Fruit fly (Drosophila melanogaster) whole organism, embryonic: ENCODE measurements around the gene MRG15.

Source experiments
- B-H1 ChIP-seq: fragments of 200-800 bp; sonication (Bioruptor generic); IDR thresholded peaks from 3 replicates; pipeline ENCODE4 v1.3.6; 2022; ENCODE audit warnings: missing biosample characterization, missing genetic modification characterization
- Bteb2 ChIP-seq: fragments of 200-800 bp; sonication (Bioruptor generic); optimal IDR thresholded peaks from 2 replicates; lab custom pipeline; 2016; ENCODE audit warnings: missing biosample characterization, missing genetic modification characterization
- CG10462 ChIP-seq: fragments of 200-800 bp; sonication (Bioruptor generic); optimal IDR thresholded peaks from 2 replicates; lab custom pipeline; 2016; ENCODE audit warnings: missing biosample characterization, missing genetic modification characterization
- CG11085 ChIP-seq: fragments of 200-800 bp; sonication (Bioruptor generic); IDR thresholded peaks from 2 replicates; pipeline ENCODE4 v1.3.6; 2022; ENCODE audit warnings: missing biosample characterization, missing genetic modification characterization
- CG12659 ChIP-seq: fragments of 200-800 bp; sonication (Bioruptor generic); optimal IDR thresholded peaks from 3 replicates; lab custom pipeline; 2017; ENCODE audit warnings: mild to moderate bottlenecking, missing biosample characterization, missing genetic modification reagents, missing genetic modification characterization
- CG13296 ChIP-seq: fragments of 200-800 bp; sonication (Bioruptor generic); optimal IDR thresholded peaks from 3 replicates; lab custom pipeline; 2018; ENCODE audit warnings: missing biosample characterization, mild to moderate bottlenecking, missing genetic modification characterization
- CG13424 ChIP-seq: fragments of 200-800 bp; sonication (Bioruptor generic); optimal IDR thresholded peaks from 2 replicates; lab custom pipeline; 2019; ENCODE audit warnings: missing biosample characterization, mild to moderate bottlenecking, missing genetic modification characterization, moderate library complexity
- CG14965 ChIP-seq: fragments of 200-800 bp; sonication (Bioruptor generic); optimal IDR thresholded peaks from 2 replicates; lab custom pipeline; 2016; ENCODE audit warnings: missing biosample characterization, missing genetic modification characterization, borderline replicate concordance
- CG1529 ChIP-seq: fragments of 200-800 bp; sonication (Bioruptor generic); optimal IDR thresholded peaks from 3 replicates; lab custom pipeline; 2018; ENCODE audit warnings: missing biosample characterization, missing genetic modification characterization
- CG16779 ChIP-seq: fragments of 200-800 bp; sonication (Bioruptor generic); IDR thresholded peaks from 2 replicates; pipeline ENCODE4 v1.3.6; 2022; ENCODE audit warnings: missing biosample characterization, missing genetic modification characterization
- CG16815 ChIP-seq: fragments of 200-800 bp; sonication (Bioruptor generic); optimal IDR thresholded peaks from 3 replicates; lab custom pipeline; 2017; ENCODE audit warnings: missing biosample characterization, mild to moderate bottlenecking, missing genetic modification characterization
- CG2875 ChIP-seq: fragments of 200-800 bp; sonication (Bioruptor generic); optimal IDR thresholded peaks from 2 replicates; lab custom pipeline; 2017; ENCODE audit warnings: missing biosample characterization, mild to moderate bottlenecking, missing genetic modification characterization, missing genetic modification reagents
- CG30431 ChIP-seq: fragments of 200-800 bp; sonication (Bioruptor generic); optimal IDR thresholded peaks from 2 replicates; lab custom pipeline; 2017; ENCODE audit warnings: missing biosample characterization, missing genetic modification characterization
- CG34224 ChIP-seq: fragments of 200-800 bp; sonication (Bioruptor generic); IDR thresholded peaks from 3 replicates; pipeline ENCODE4 v1.3.6; 2022; ENCODE audit warnings: missing biosample characterization, missing genetic modification characterization; ENCODE audit not compliant: partially characterized antibody
- CG42726 ChIP-seq: fragments of 200-800 bp; sonication (Bioruptor generic); IDR thresholded peaks from 2 replicates; pipeline ENCODE4 v1.3.6; 2022; ENCODE audit warnings: missing biosample characterization, missing genetic modification characterization; ENCODE audit not compliant: partially characterized antibody
- CG4404 ChIP-seq: fragments of 200-800 bp; sonication (Bioruptor generic); IDR thresholded peaks from 2 replicates; pipeline ENCODE4 v1.3.6; 2022; ENCODE audit warnings: missing biosample characterization, missing genetic modification characterization
- CG6254 ChIP-seq: fragments of 200-800 bp; sonication (Bioruptor generic); optimal IDR thresholded peaks from 3 replicates; lab custom pipeline; 2017; ENCODE audit warnings: mild to moderate bottlenecking, missing biosample characterization, missing genetic modification reagents, missing genetic modification characterization
- CG7839 ChIP-seq: fragments of 200-800 bp; sonication (Bioruptor generic); optimal IDR thresholded peaks from 3 replicates; lab custom pipeline; 2018; ENCODE audit warnings: missing biosample characterization, mild to moderate bottlenecking, missing genetic modification characterization, moderate library complexity
- CG8478 ChIP-seq: fragments of >200 bp; optimal IDR thresholded peaks from 2 replicates; lab custom pipeline; 2018
- CkIIα-i1 ChIP-seq: fragments of 200-800 bp; sonication (Bioruptor generic); IDR thresholded peaks from 2 replicates; pipeline ENCODE4 v1.3.6; 2022; ENCODE audit warnings: missing biosample characterization, missing genetic modification characterization
- D19A ChIP-seq: fragments of 200-800 bp; optimal IDR thresholded peaks from 3 replicates; lab custom pipeline; 2019; ENCODE audit warnings: missing biosample characterization, mild to moderate bottlenecking, missing genetic modification characterization, moderate library complexity
- Deaf1 ChIP-seq: fragments of 200-800 bp; optimal IDR thresholded peaks from 3 replicates; lab custom pipeline; 2019; ENCODE audit warnings: missing biosample characterization, mild to moderate bottlenecking, missing genetic modification characterization, moderate library complexity
- Dref ChIP-seq: fragments of 200-800 bp; sonication (Bioruptor generic); IDR thresholded peaks from 2 replicates; pipeline ENCODE4 v1.3.6; 2022; ENCODE audit warnings: missing biosample characterization, missing genetic modification characterization
- Drgx ChIP-seq: fragments of 200-800 bp; sonication (Bioruptor generic); IDR thresholded peaks from 2 replicates; pipeline ENCODE4 v1.3.6; 2022; ENCODE audit warnings: missing biosample characterization, missing genetic modification characterization
- Eip74EF ChIP-seq, 2 experiments: fragments of 200-800 bp in 1 of 2; fragments of >200 bp in 1 of 2; sonication (Bioruptor generic) in 1 of 2; optimal IDR thresholded peaks; 2 replicates each; lab custom pipeline; 2017 to 2019; ENCODE audit warnings: missing biosample characterization in 2 of 2, missing genetic modification characterization in 2 of 2, mild to moderate bottlenecking in 1 of 2, moderate library complexity in 1 of 2
- H15 ChIP-seq: fragments of 200-800 bp; sonication (Bioruptor generic); IDR thresholded peaks from 3 replicates; pipeline ENCODE4 v1.3.6; 2022; ENCODE audit warnings: missing biosample characterization, missing genetic modification characterization
- HLH3B ChIP-seq: fragments of 200-800 bp; sonication (Bioruptor generic); IDR thresholded peaks from 2 replicates; pipeline ENCODE4 v1.3.6; 2022; ENCODE audit warnings: missing biosample characterization, missing genetic modification characterization
- Lhr ChIP-seq: fragments of 200-800 bp; sonication (Bioruptor generic); optimal IDR thresholded peaks from 3 replicates; lab custom pipeline; 2017; ENCODE audit warnings: mild to moderate bottlenecking, missing biosample characterization, missing genetic modification reagents, missing genetic modification characterization
- Lim3 ChIP-seq: fragments of 200-800 bp; sonication (Bioruptor generic); IDR thresholded peaks from 2 replicates; pipeline ENCODE4 v1.3.6; 2022; ENCODE audit warnings: missing biosample characterization, missing genetic modification characterization
- PHDP ChIP-seq: fragments of 200-800 bp; sonication (Bioruptor generic); optimal IDR thresholded peaks from 3 replicates; lab custom pipeline; 2018; ENCODE audit warnings: missing biosample characterization, mild to moderate bottlenecking, missing genetic modification characterization, moderate library complexity
- Sox100B ChIP-seq: fragments of 200-800 bp; sonication (Bioruptor generic); optimal IDR thresholded peaks from 3 replicates; lab custom pipeline; 2018; ENCODE audit warnings: missing biosample characterization, mild to moderate bottlenecking, missing genetic modification characterization
- Trl ChIP-seq, 3 experiments: fragments of >200 bp in 2 of 3; fragments of 200-800 bp in 1 of 3; sonication (Bioruptor generic) in 1 of 3; optimal IDR thresholded peaks; 2 replicates in 1 of 3; 3 replicates in 2 of 3; lab custom pipeline; 2016 to 2017; ENCODE audit warnings: missing biosample characterization in 1 of 3, missing genetic modification characterization in 1 of 3
- Xbp1 ChIP-seq: fragments of 200-800 bp; sonication (Bioruptor generic); optimal IDR thresholded peaks from 3 replicates; lab custom pipeline; 2016; ENCODE audit warnings: missing biosample characterization, mild to moderate bottlenecking, missing genetic modification characterization
- YL-1 ChIP-seq: fragments of 200-800 bp; sonication (Bioruptor generic); optimal IDR thresholded peaks from 3 replicates; lab custom pipeline; 2017; ENCODE audit warnings: missing biosample characterization, mild to moderate bottlenecking, missing genetic modification characterization
- ap ChIP-seq: fragments of 200-800 bp; sonication (Bioruptor generic); IDR thresholded peaks from 2 replicates; pipeline ENCODE4 v1.3.6; 2022; ENCODE audit warnings: missing biosample characterization, missing genetic modification characterization
- az2 ChIP-seq: fragments of 200-800 bp; sonication (Bioruptor generic); optimal IDR thresholded peaks from 3 replicates; lab custom pipeline; 2016; ENCODE audit warnings: missing biosample characterization, missing genetic modification characterization
- crol ChIP-seq: fragments of 200-800 bp; sonication (Bioruptor generic); IDR thresholded peaks from 2 replicates; pipeline ENCODE4 v1.3.6; 2022; ENCODE audit warnings: missing biosample characterization, missing genetic modification characterization
- dmrt99B ChIP-seq: fragments of 200-800 bp; sonication (Bioruptor generic); optimal IDR thresholded peaks from 2 replicates; lab custom pipeline; 2018; ENCODE audit warnings: missing biosample characterization, mild to moderate bottlenecking, missing genetic modification characterization, moderate library complexity
- fd102C ChIP-seq: fragments of 200-800 bp; sonication (Bioruptor generic); optimal IDR thresholded peaks from 2 replicates; lab custom pipeline; 2018; ENCODE audit warnings: missing biosample characterization, mild to moderate bottlenecking, missing genetic modification characterization, moderate library complexity
- gcm2 ChIP-seq: fragments of 200-800 bp; sonication (Bioruptor generic); optimal IDR thresholded peaks from 2 replicates; lab custom pipeline; 2016; ENCODE audit warnings: missing biosample characterization, missing genetic modification characterization
- jing ChIP-seq: fragments of 200-800 bp; sonication (Bioruptor generic); optimal IDR thresholded peaks from 2 replicates; lab custom pipeline; 2018; ENCODE audit warnings: missing biosample characterization, mild to moderate bottlenecking, missing genetic modification characterization
- maf-S ChIP-seq: fragments of 200-800 bp; sonication (Bioruptor generic); optimal IDR thresholded peaks from 2 replicates; lab custom pipeline; 2016; ENCODE audit warnings: missing biosample characterization, missing genetic modification characterization
- org-1 ChIP-seq: fragments of 200-800 bp; sonication (Bioruptor generic); optimal IDR thresholded peaks from 2 replicates; lab custom pipeline; 2017; ENCODE audit warnings: missing biosample characterization, missing genetic modification characterization
- psq ChIP-seq: fragments of 200-800 bp; sonication (Bioruptor generic); optimal IDR thresholded peaks from 2 replicates; lab custom pipeline; 2017; ENCODE audit warnings: missing biosample characterization, missing genetic modification characterization
- scrt ChIP-seq: fragments of 200-800 bp; sonication (Bioruptor generic); optimal IDR thresholded peaks from 2 replicates; lab custom pipeline; 2018; ENCODE audit warnings: missing biosample characterization, mild to moderate bottlenecking, missing genetic modification characterization, moderate library complexity
- sisA ChIP-seq: fragments of 200-800 bp; sonication (Bioruptor generic); IDR thresholded peaks from 2 replicates; pipeline ENCODE4 v1.3.6; 2022; ENCODE audit warnings: missing biosample characterization, missing genetic modification characterization
- slbo ChIP-seq: fragments of 200-800 bp; sonication (Bioruptor generic); IDR thresholded peaks from 2 replicates; pipeline ENCODE4 v1.3.6; 2022; ENCODE audit warnings: missing biosample characterization, missing genetic modification characterization
- sna ChIP-seq: fragments of 200-800 bp; sonication (Bioruptor generic); IDR thresholded peaks from 2 replicates; pipeline ENCODE4 v1.3.6; 2022; ENCODE audit warnings: missing biosample characterization, missing genetic modification characterization; ENCODE audit not compliant: partially characterized antibody
- tap ChIP-seq: fragments of 200-800 bp; optimal IDR thresholded peaks from 3 replicates; lab custom pipeline; 2019; ENCODE audit warnings: missing biosample characterization, mild to moderate bottlenecking, missing genetic modification characterization, moderate library complexity
- tgo ChIP-seq: fragments of 200-800 bp; sonication (Bioruptor generic); IDR thresholded peaks from 3 replicates; pipeline ENCODE4 v1.3.6; 2022; ENCODE audit warnings: missing biosample characterization, missing genetic modification characterization
- tin ChIP-seq: fragments of 200-800 bp; sonication (Bioruptor generic); optimal IDR thresholded peaks from 3 replicates; lab custom pipeline; 2016; ENCODE audit warnings: missing biosample characterization, missing genetic modification characterization
- vnd ChIP-seq: fragments of 200-800 bp; sonication (Bioruptor generic); IDR thresholded peaks from 3 replicates; pipeline ENCODE4 v1.3.6; 2022; ENCODE audit warnings: missing biosample characterization, missing genetic modification characterization; ENCODE audit not compliant: partially characterized antibody

MRG15 gene

dm6 chr3R:15287763-15288162 is 9.9 kb upstream of the MRG15 start (continued):
- peak; percentile 25 for TF ChIP-seq Xbp1
- TF ChIP-seq maf-S = peak; percentile 9
- no peak for TF ChIP-seq crol (GFP tag; lab: Robert Waterston, UW)
- no peak for TF ChIP-seq org-1 (GFP tag; lab: Kevin White, UChicago)
- no peak for TF ChIP-seq slbo (GFP tag; lab: Robert Waterston, UW)
- no peak for TF ChIP-seq CG1529 (GFP tag; lab: Kevin White, UChicago)
- TF ChIP-seq CG13296 (GFP tag; lab: Kevin White, UChicago) = no peak
- no peak for TF ChIP-seq Trl (optimal IDR thresholded peaks at IDR 0.05; lab: Kevin White, UChicago)
- peak; percentile 19 for TF ChIP-seq Trl (GFP tag; optimal IDR thresholded peaks at IDR 0.05; lab: Kevin White, UChicago)
- peak; percentile 85 for TF ChIP-seq scrt (GFP tag; lab: Kevin White, UChicago)
- no peak for TF ChIP-seq CG11085 (GFP tag; lab: Robert Waterston, UW)
- TF ChIP-seq CG4404 = no peak
- no peak for TF ChIP-seq CG2875 (GFP tag; lab: Kevin White, UChicago)
- TF ChIP-seq jing (GFP tag; lab: Kevin White, UChicago) = no peak
- TF ChIP-seq gcm2 (GFP tag; lab: Kevin White, UChicago) = no peak
- TF ChIP-seq CG12659 (GFP tag; lab: Kevin White, UChicago) = peak; percentile 57
- TF ChIP-seq az2 = no peak
- TF ChIP-seq sna (GFP tag; lab: Robert Waterston, UW) = no peak
- peak; percentile 8 for TF ChIP-seq PHDP (tag; lab: Kevin White, UChicago)
- no peak for TF ChIP-seq CG16815 (GFP tag; lab: Kevin White, UChicago)
- no peak for TF ChIP-seq CG34224 (GFP tag; lab: Robert Waterston, UW)
- no peak for TF ChIP-seq vnd (GFP tag; lab: Robert Waterston, UW)
- no peak for TF ChIP-seq Sox100B (GFP tag; lab: Kevin White, UChicago)
- TF ChIP-seq Eip74EF (GFP tag; optimal IDR thresholded peaks at IDR 0.05; lab: Kevin White, UChicago) = no peak
- TF ChIP-seq CG13424 = peak; percentile 0
- no peak for TF ChIP-seq Deaf1 (tag; lab: Kevin White, UChicago)
- TF ChIP-seq CkIIα-i1 (GFP tag; lab: Robert Waterston, UW) = no peak
- no peak for TF ChIP-seq psq (GFP tag; lab: Kevin White, UChicago)
- TF ChIP-seq tin (GFP tag; lab: Kevin White, UChicago) = no peak
- TF ChIP-seq CG8478 (lab: Kevin White, UChicago) = peak; percentile 65
- no peak for TF ChIP-seq B-H1 (GFP tag; lab: Robert Waterston, UW)
- TF ChIP-seq CG10462 (GFP tag; lab: Kevin White, UChicago) = peak; percentile 82
- TF ChIP-seq HLH3B (GFP tag; lab: Robert Waterston, UW) = no peak
- TF ChIP-seq YL-1 (GFP tag; lab: Kevin White, UChicago) = peak; percentile 49
- TF ChIP-seq CG14965 (GFP tag; lab: Kevin White, UChicago) = no peak
- TF ChIP-seq Dref (GFP tag; lab: Robert Waterston, UW) = no peak
- TF ChIP-seq tgo (GFP tag; lab: Robert Waterston, UW) = no peak
- TF ChIP-seq H15 = no peak
- no peak for TF ChIP-seq sisA (GFP tag; lab: Robert Waterston, UW)
- no peak for TF ChIP-seq CG42726 (GFP tag; lab: Robert Waterston, UW)
- no peak for TF ChIP-seq ap (GFP tag; lab: Robert Waterston, UW)
- no peak for TF ChIP-seq CG6254 (GFP tag; lab: Kevin White, UChicago)
- TF ChIP-seq CG30431 (GFP tag; lab: Kevin White, UChicago) = no peak
- no peak for TF ChIP-seq CG7839
- TF ChIP-seq dmrt99B = no peak
- TF ChIP-seq fd102C (GFP tag; lab: Kevin White, UChicago) = no peak
- no peak for TF ChIP-seq Lim3 (GFP tag; lab: Robert Waterston, UW)
- TF ChIP-seq CG16779 = no peak
- no peak for TF ChIP-seq Drgx
- TF ChIP-seq D19A = no peak
- TF ChIP-seq Lhr (GFP tag; lab: Kevin White, UChicago) = peak; percentile 88
- TF ChIP-seq Bteb2 (GFP tag; lab: Kevin White, UChicago) = no peak
- no peak for TF ChIP-seq tap (tag; lab: Kevin White, UChicago)
